Fruit fly (Drosophila melanogaster) whole organism, embryonic: Measurements from ENCODE around the gene slp1.

Experiments
- Asciz ChIP-seq: fragments of 200-800 bp; sonication (Bioruptor generic); optimal IDR thresholded peaks from 2 replicates; lab custom pipeline; 2017; ENCODE audit warnings: missing biosample characterization, mild to moderate bottlenecking, missing genetic modification characterization, missing genetic modification reagents
- CG10431 ChIP-seq: fragments of 200-800 bp; sonication (Bioruptor generic); optimal IDR thresholded peaks from 3 replicates; lab custom pipeline; 2018; ENCODE audit warnings: missing biosample characterization, mild to moderate bottlenecking, missing genetic modification characterization
- CG10543 ChIP-seq: fragments of 200-800 bp; sonication (Bioruptor generic); optimal IDR thresholded peaks from 3 replicates; lab custom pipeline; 2017; ENCODE audit warnings: missing biosample characterization, mild to moderate bottlenecking, missing genetic modification characterization, moderate library complexity
- CG11093 ChIP-seq: fragments of 200-800 bp; sonication (Bioruptor generic); IDR thresholded peaks from 3 replicates; pipeline ENCODE4 v1.3.6; 2022; ENCODE audit warnings: missing biosample characterization, missing genetic modification characterization
- CG11723 ChIP-seq: fragments of 200-800 bp; sonication (Bioruptor generic); optimal IDR thresholded peaks from 2 replicates; lab custom pipeline; 2017; ENCODE audit warnings: missing biosample characterization, mild to moderate bottlenecking, missing genetic modification characterization
- CG12155 ChIP-seq: fragments of 200-800 bp; sonication (Bioruptor generic); optimal IDR thresholded peaks from 3 replicates; lab custom pipeline; 2016; ENCODE audit warnings: missing biosample characterization, missing genetic modification characterization
- CG12391 ChIP-seq: fragments of 200-800 bp; sonication (Bioruptor generic); optimal IDR thresholded peaks from 3 replicates; lab custom pipeline; 2018; ENCODE audit warnings: missing biosample characterization, mild to moderate bottlenecking, missing genetic modification characterization, moderate library complexity
- CG1603 ChIP-seq: fragments of 200-800 bp; sonication (Bioruptor generic); optimal IDR thresholded peaks from 2 replicates; lab custom pipeline; 2019; ENCODE audit warnings: missing biosample characterization, mild to moderate bottlenecking, missing genetic modification characterization, moderate library complexity
- CG1647 ChIP-seq: fragments of 200-800 bp; sonication (Bioruptor generic); optimal IDR thresholded peaks from 3 replicates; lab custom pipeline; 2016; ENCODE audit warnings: missing biosample characterization, missing genetic modification characterization
- CG17385 ChIP-seq: fragments of 200-800 bp; sonication (Bioruptor generic); optimal IDR thresholded peaks from 3 replicates; lab custom pipeline; 2018; ENCODE audit warnings: missing biosample characterization, mild to moderate bottlenecking, missing genetic modification characterization
- CG18262 ChIP-seq: fragments of 200-800 bp; optimal IDR thresholded peaks from 3 replicates; lab custom pipeline; 2019; ENCODE audit warnings: missing biosample characterization, mild to moderate bottlenecking, missing genetic modification characterization, moderate library complexity
- CG18599 ChIP-seq: fragments of 200-800 bp; sonication (Bioruptor generic); optimal IDR thresholded peaks from 3 replicates; lab custom pipeline; 2017; ENCODE audit warnings: missing biosample characterization, missing genetic modification characterization, mild to moderate bottlenecking, moderate library complexity, missing genetic modification reagents
- CG18764 ChIP-seq: fragments of 200-800 bp; sonication (Bioruptor generic); optimal IDR thresholded peaks from 3 replicates; lab custom pipeline; 2016; ENCODE audit warnings: missing biosample characterization, missing genetic modification characterization
- CG32772 ChIP-seq: fragments of 200-800 bp; sonication (Bioruptor generic); IDR thresholded peaks from 2 replicates; pipeline ENCODE4 v1.3.6; 2022; ENCODE audit warnings: missing biosample characterization, missing genetic modification characterization
- CG6175 ChIP-seq: fragments of 200-800 bp; sonication (Bioruptor generic); IDR thresholded peaks from 3 replicates; pipeline ENCODE4 v1.3.6; 2022; ENCODE audit warnings: missing biosample characterization, missing genetic modification characterization
- CG6813 ChIP-seq: fragments of 200-800 bp; sonication (Bioruptor generic); optimal IDR thresholded peaks from 2 replicates; lab custom pipeline; 2017; ENCODE audit warnings: missing biosample characterization, missing genetic modification characterization, mild to moderate bottlenecking, moderate library complexity, missing genetic modification reagents
- CG7928 ChIP-seq: fragments of 200-800 bp; sonication (Bioruptor generic); optimal IDR thresholded peaks from 2 replicates; lab custom pipeline; 2017; ENCODE audit warnings: missing biosample characterization, mild to moderate bottlenecking, missing genetic modification characterization
- CG8281 ChIP-seq: fragments of 200-800 bp; sonication (Bioruptor generic); optimal IDR thresholded peaks from 2 replicates; lab custom pipeline; 2018; ENCODE audit warnings: missing biosample characterization, mild to moderate bottlenecking, missing genetic modification characterization, moderate library complexity
- CG8290 ChIP-seq, 3 experiments: fragments of 200-800 bp; sonication (Bioruptor generic); optimal IDR thresholded peaks; 2 replicates each; lab custom pipeline; 2016 to 2019; ENCODE audit warnings: missing biosample characterization in 3 of 3, missing genetic modification characterization in 3 of 3, mild to moderate bottlenecking in 2 of 3, moderate library complexity in 1 of 3
- CG8924 ChIP-seq: fragments of 200-800 bp; optimal IDR thresholded peaks from 3 replicates; lab custom pipeline; 2019; ENCODE audit warnings: missing biosample characterization, mild to moderate bottlenecking, missing genetic modification characterization, moderate library complexity
- CG9437 ChIP-seq: fragments of 200-800 bp; sonication (Bioruptor generic); optimal IDR thresholded peaks from 2 replicates; lab custom pipeline; 2018; ENCODE audit warnings: missing biosample characterization, mild to moderate bottlenecking, missing genetic modification characterization
- D19A ChIP-seq: fragments of 200-800 bp; optimal IDR thresholded peaks from 3 replicates; lab custom pipeline; 2019; ENCODE audit warnings: missing biosample characterization, mild to moderate bottlenecking, missing genetic modification characterization, moderate library complexity
- Deaf1 ChIP-seq: fragments of 200-800 bp; optimal IDR thresholded peaks from 3 replicates; lab custom pipeline; 2019; ENCODE audit warnings: missing biosample characterization, mild to moderate bottlenecking, missing genetic modification characterization, moderate library complexity
- Dref ChIP-seq: fragments of 200-800 bp; sonication (Bioruptor generic); IDR thresholded peaks from 2 replicates; pipeline ENCODE4 v1.3.6; 2022; ENCODE audit warnings: missing biosample characterization, missing genetic modification characterization
- Gsc ChIP-seq: fragments of 200-800 bp; sonication (Bioruptor generic); IDR thresholded peaks from 2 replicates; pipeline ENCODE4 v1.3.6; 2022; ENCODE audit warnings: missing biosample characterization, missing genetic modification characterization
- H15 ChIP-seq: fragments of 200-800 bp; sonication (Bioruptor generic); IDR thresholded peaks from 3 replicates; pipeline ENCODE4 v1.3.6; 2022; ENCODE audit warnings: missing biosample characterization, missing genetic modification characterization
- H2.0 ChIP-seq: fragments of 200-800 bp; sonication (Bioruptor generic); IDR thresholded peaks from 2 replicates; pipeline ENCODE4 v1.3.6; 2022; ENCODE audit warnings: missing biosample characterization, missing genetic modification characterization
- HLH3B ChIP-seq: fragments of 200-800 bp; sonication (Bioruptor generic); IDR thresholded peaks from 2 replicates; pipeline ENCODE4 v1.3.6; 2022; ENCODE audit warnings: missing biosample characterization, missing genetic modification characterization
- Lim3 ChIP-seq: fragments of 200-800 bp; sonication (Bioruptor generic); IDR thresholded peaks from 2 replicates; pipeline ENCODE4 v1.3.6; 2022; ENCODE audit warnings: missing biosample characterization, missing genetic modification characterization
- Oli ChIP-seq: fragments of 200-800 bp; sonication (Bioruptor generic); optimal IDR thresholded peaks from 2 replicates; lab custom pipeline; 2018; ENCODE audit warnings: missing biosample characterization, mild to moderate bottlenecking, missing genetic modification characterization, moderate library complexity
- Optix ChIP-seq: fragments of 200-800 bp; sonication (Bioruptor generic); IDR thresholded peaks from 3 replicates; pipeline ENCODE4 v1.3.6; 2022; ENCODE audit warnings: missing biosample characterization, missing genetic modification characterization
- Pdp1 ChIP-seq, 2 experiments: fragments of 200-800 bp; sonication (Bioruptor generic); optimal IDR thresholded peaks; 3 replicates each; lab custom pipeline; 2016; ENCODE audit warnings: missing biosample characterization in 2 of 2, missing genetic modification characterization in 2 of 2, mild to moderate bottlenecking in 1 of 2, moderate library complexity in 1 of 2
- Tbp ChIP-seq: fragments of >200 bp; optimal IDR thresholded peaks from 2 replicates; lab custom pipeline; 2018; ENCODE audit warnings: missing biosample characterization, missing genetic modification characterization
- Trl ChIP-seq, 3 experiments: fragments of >200 bp in 2 of 3; fragments of 200-800 bp in 1 of 3; sonication (Bioruptor generic) in 1 of 3; optimal IDR thresholded peaks; 2 replicates in 1 of 3; 3 replicates in 2 of 3; lab custom pipeline; 2016 to 2017; ENCODE audit warnings: missing biosample characterization in 1 of 3, missing genetic modification characterization in 1 of 3
- az2 ChIP-seq: fragments of 200-800 bp; sonication (Bioruptor generic); optimal IDR thresholded peaks from 3 replicates; lab custom pipeline; 2016; ENCODE audit warnings: missing biosample characterization, missing genetic modification characterization
- br ChIP-seq: fragments of >200 bp; optimal IDR thresholded peaks from 2 replicates; lab custom pipeline; 2017
- dm ChIP-seq: fragments of 200-800 bp; sonication (Bioruptor generic); optimal IDR thresholded peaks from 3 replicates; lab custom pipeline; 2016; ENCODE audit warnings: missing biosample characterization, missing genetic modification characterization
- grau ChIP-seq: fragments of 200-800 bp; optimal IDR thresholded peaks from 3 replicates; lab custom pipeline; 2019; ENCODE audit warnings: missing biosample characterization, mild to moderate bottlenecking, missing genetic modification characterization, moderate library complexity
- gsb-n ChIP-seq: fragments of 200-800 bp; sonication (Bioruptor generic); optimal IDR thresholded peaks from 3 replicates; lab custom pipeline; 2018; ENCODE audit warnings: missing biosample characterization, mild to moderate bottlenecking, missing genetic modification characterization
- hth ChIP-seq: fragments of >200 bp; optimal IDR thresholded peaks from 2 replicates; lab custom pipeline; 2017; ENCODE audit warnings: inconsistent platforms
- lbe ChIP-seq: fragments of 200-800 bp; sonication (Bioruptor generic); optimal IDR thresholded peaks from 2 replicates; lab custom pipeline; 2016; ENCODE audit warnings: missing biosample characterization, mild to moderate bottlenecking, missing genetic modification characterization
- lmd ChIP-seq: fragments of 200-800 bp; sonication (Bioruptor generic); IDR thresholded peaks from 2 replicates; pipeline ENCODE4 v1.3.6; 2022; ENCODE audit warnings: missing biosample characterization, missing genetic modification characterization
- nom ChIP-seq: fragments of 200-800 bp; sonication (Bioruptor generic); optimal IDR thresholded peaks from 2 replicates; lab custom pipeline; 2017; ENCODE audit warnings: missing biosample characterization, missing genetic modification characterization, mild to moderate bottlenecking, moderate library complexity, missing genetic modification reagents
- psq ChIP-seq: fragments of 200-800 bp; sonication (Bioruptor generic); optimal IDR thresholded peaks from 2 replicates; lab custom pipeline; 2017; ENCODE audit warnings: missing biosample characterization, missing genetic modification characterization
- ranshi ChIP-seq: fragments of 200-800 bp; sonication (Bioruptor generic); IDR thresholded peaks from 2 replicates; pipeline ENCODE4 v1.3.6; 2022; ENCODE audit warnings: missing biosample characterization, missing genetic modification characterization
- sd ChIP-seq: fragments of 200-800 bp; sonication (Bioruptor generic); optimal IDR thresholded peaks from 3 replicates; lab custom pipeline; 2018; ENCODE audit warnings: missing biosample characterization, mild to moderate bottlenecking, missing genetic modification characterization, moderate library complexity
- sisA ChIP-seq: fragments of 200-800 bp; sonication (Bioruptor generic); IDR thresholded peaks from 2 replicates; pipeline ENCODE4 v1.3.6; 2022; ENCODE audit warnings: missing biosample characterization, missing genetic modification characterization
- trem ChIP-seq: fragments of 200-800 bp; optimal IDR thresholded peaks from 3 replicates; lab custom pipeline; 2019; ENCODE audit warnings: missing biosample characterization, mild to moderate bottlenecking, missing genetic modification characterization, moderate library complexity
- twi ChIP-seq: fragments of 200-800 bp; optimal IDR thresholded peaks from 2 replicates; lab custom pipeline; 2019; ENCODE audit warnings: missing biosample characterization, mild to moderate bottlenecking, missing genetic modification characterization, moderate library complexity

The slp1 gene

dm6 chr2L:3789290-3790067, 36.0 kb upstream of the slp1 start (continued):
- TF ChIP-seq CG6175 = no peak
- peak; percentile 89 for TF ChIP-seq D19A (tag; lab: Kevin White, UChicago)
- no peak for TF ChIP-seq CG7928
- TF ChIP-seq CG10431 = peak; percentile 82
- no peak for TF ChIP-seq Tbp (GFP tag; lab: Kevin White, UChicago)
- no peak for TF ChIP-seq nom
- peak; percentile 88 for TF ChIP-seq CG32772 (GFP tag; lab: Robert Waterston, UW)
- peak; percentile 2 for TF ChIP-seq CG12155 (GFP tag; lab: Kevin White, UChicago)
- peak; percentile 88 for TF ChIP-seq ranshi (GFP tag; lab: Robert Waterston, UW)
- peak; percentile 72 for TF ChIP-seq CG18599 (GFP tag; lab: Kevin White, UChicago)
- no peak for TF ChIP-seq lbe (GFP tag; lab: Kevin White, UChicago)
- peak; percentile 73 for TF ChIP-seq twi
- peak; percentile 83 for TF ChIP-seq Oli (tag; lab: Kevin White, UChicago)
- TF ChIP-seq CG12391 (tag; lab: Kevin White, UChicago) = peak; percentile 95
- TF ChIP-seq gsb-n = peak; percentile 89
- TF ChIP-seq CG1603 (tag; lab: Kevin White, UChicago) = no peak
- peak; percentile 76 for TF ChIP-seq CG11093
- peak; percentile 87 for TF ChIP-seq CG17385 (GFP tag; lab: Kevin White, UChicago)
- no peak for TF ChIP-seq hth (lab: Kevin White, UChicago)
- TF ChIP-seq trem (tag; lab: Kevin White, UChicago) = peak; percentile 88
- peak; percentile 49 to 76 for TF ChIP-seq Trl (optimal IDR thresholded peaks at IDR 0.05; lab: Kevin White, UChicago)
- TF ChIP-seq Trl (GFP tag; optimal IDR thresholded peaks at IDR 0.05; lab: Kevin White, UChicago) = peak; percentile 8
- peak; percentile 81 for TF ChIP-seq CG9437 (GFP tag; lab: Kevin White, UChicago)
- TF ChIP-seq CG6813 = peak; percentile 51
- TF ChIP-seq Gsc (GFP tag; lab: Robert Waterston, UW) = no peak; the same call in 1 of the 2 replicates
- TF ChIP-seq H15 = peak; percentile 84; the same call in 2 of the 3 replicates
- peak; percentile 76 for TF ChIP-seq H2.0 (GFP tag; lab: Robert Waterston, UW)
- 0 out of 2 replicates have a peak, but pooled peaks have one; percentile 49 for TF ChIP-seq Lim3
- no peak for TF ChIP-seq CG1647
- no peak for TF ChIP-seq Dref (GFP tag; lab: Robert Waterston, UW)
- peak; percentile 94 for TF ChIP-seq CG18262 (tag; lab: Kevin White, UChicago)
- peak; percentile 91 for TF ChIP-seq HLH3B
- peak; percentile 75 for TF ChIP-seq Deaf1
- no peak for TF ChIP-seq br (lab: Kevin White, UChicago)
- TF ChIP-seq CG11723 (GFP tag; lab: Kevin White, UChicago) = peak; percentile 69
- peak; percentile 79 for TF ChIP-seq lmd (GFP tag; lab: Robert Waterston, UW)
- TF ChIP-seq CG10543 = no peak
- TF ChIP-seq sisA = peak; percentile 91
- no peak for TF ChIP-seq psq (GFP tag; lab: Kevin White, UChicago)
- peak; percentile 91 for TF ChIP-seq CG8924 (tag; lab: Kevin White, UChicago)
- no peak for TF ChIP-seq dm
- peak in 1 of 2 experiments; percentile 61 for TF ChIP-seq Pdp1 (GFP tag; optimal IDR thresholded peaks at IDR 0.05; lab: Kevin White, UChicago)
- TF ChIP-seq grau (tag; lab: Kevin White, UChicago) = peak; percentile 81
- TF ChIP-seq CG8281 = peak; percentile 30
- TF ChIP-seq CG8290 (GFP tag; optimal IDR thresholded peaks at IDR 0.05; lab: Kevin White, UChicago) = peak; percentile 80
- no peak for TF ChIP-seq CG8290 (tag; optimal IDR thresholded peaks at IDR 0.05; lab: Kevin White, UChicago)
- TF ChIP-seq Asciz = peak; percentile 77
- TF ChIP-seq Optix (GFP tag; lab: Robert Waterston, UW) = 0 out of 3 replicates have a peak, but pooled peaks have one; percentile 31
- peak; percentile 84 for TF ChIP-seq sd (tag; lab: Kevin White, UChicago)
- TF ChIP-seq CG18764 (GFP tag; lab: Kevin White, UChicago) = peak; percentile 53
- peak; percentile 86 for TF ChIP-seq az2 (GFP tag; lab: Kevin White, UChicago)
